Fruit fly (Drosophila melanogaster) whole organism, embryonic: ENCODE measurements around the gene CG16736.
A peak's percentile ranks its signal among the peaks of the same experiment; 100 is the strongest.

ENCODE experiments used
- Ada2b ChIP-seq: fragments of 200-800 bp; sonication (Bioruptor generic); IDR thresholded peaks from 2 replicates; pipeline ENCODE4 v1.3.6; 2022; ENCODE audit warnings: missing biosample characterization, missing genetic modification characterization
- Atf6 ChIP-seq: fragments of 200-800 bp; sonication (Bioruptor generic); IDR thresholded peaks from 2 replicates; pipeline ENCODE4 v1.3.6; 2022; ENCODE audit warnings: missing biosample characterization, missing genetic modification characterization
- CG10462 ChIP-seq: fragments of 200-800 bp; sonication (Bioruptor generic); optimal IDR thresholded peaks from 2 replicates; lab custom pipeline; 2016; ENCODE audit warnings: missing biosample characterization, missing genetic modification characterization
- CG11093 ChIP-seq: fragments of 200-800 bp; sonication (Bioruptor generic); IDR thresholded peaks from 3 replicates; pipeline ENCODE4 v1.3.6; 2022; ENCODE audit warnings: missing biosample characterization, missing genetic modification characterization
- CG11695 ChIP-seq: fragments of 200-800 bp; sonication (Bioruptor generic); IDR thresholded peaks from 3 replicates; pipeline ENCODE4 v1.3.6; 2022; ENCODE audit warnings: missing biosample characterization, missing genetic modification characterization
- CG13287 ChIP-seq: fragments of 200-800 bp; sonication (Bioruptor generic); IDR thresholded peaks from 2 replicates; pipeline ENCODE4 v1.3.6; 2022; ENCODE audit warnings: missing biosample characterization, missing genetic modification characterization; ENCODE audit not compliant: partially characterized antibody
- CG15514 ChIP-seq: fragments of 200-800 bp; sonication (Bioruptor generic); optimal IDR thresholded peaks from 3 replicates; lab custom pipeline; 2017; ENCODE audit warnings: missing biosample characterization, missing genetic modification characterization, mild to moderate bottlenecking, moderate library complexity, missing genetic modification reagents
- CG1832 ChIP-seq: fragments of 200-800 bp; sonication (Bioruptor generic); optimal IDR thresholded peaks from 2 replicates; lab custom pipeline; 2017; ENCODE audit warnings: missing biosample characterization, mild to moderate bottlenecking, missing genetic modification characterization, inconsistent platforms
- CG2120 ChIP-seq: fragments of 200-800 bp; sonication (Bioruptor generic); optimal IDR thresholded peaks from 3 replicates; lab custom pipeline; 2016; ENCODE audit warnings: missing biosample characterization, missing genetic modification characterization
- CG2678 ChIP-seq: fragments of 200-800 bp; sonication (Bioruptor generic); optimal IDR thresholded peaks from 3 replicates; lab custom pipeline; 2019; ENCODE audit warnings: missing biosample characterization, mild to moderate bottlenecking, missing genetic modification characterization, moderate library complexity
- CG32532 ChIP-seq: fragments of 200-800 bp; sonication (Bioruptor generic); IDR thresholded peaks from 2 replicates; pipeline ENCODE4 v1.3.6; 2022; ENCODE audit warnings: missing biosample characterization, missing genetic modification characterization
- CG7372 ChIP-seq: fragments of 200-800 bp; sonication (Bioruptor generic); IDR thresholded peaks from 2 replicates; pipeline ENCODE4 v1.3.6; 2022; ENCODE audit warnings: missing biosample characterization, missing genetic modification characterization
- CG7745 ChIP-seq: fragments of 200-800 bp; sonication (Bioruptor generic); optimal IDR thresholded peaks from 2 replicates; lab custom pipeline; 2018; ENCODE audit warnings: missing biosample characterization, mild to moderate bottlenecking, missing genetic modification characterization, moderate library complexity
- CG9876 ChIP-seq: fragments of 200-800 bp; sonication (Bioruptor generic); optimal IDR thresholded peaks from 2 replicates; lab custom pipeline; 2016; ENCODE audit warnings: missing biosample characterization, missing genetic modification characterization
- CHES-1-like ChIP-seq: fragments of 200-800 bp; sonication (Bioruptor generic); optimal IDR thresholded peaks from 2 replicates; lab custom pipeline; 2016; ENCODE audit warnings: missing biosample characterization, missing genetic modification characterization
- Camta ChIP-seq: fragments of 200-800 bp; sonication (Bioruptor generic); optimal IDR thresholded peaks from 2 replicates; lab custom pipeline; 2016; ENCODE audit warnings: missing biosample characterization, missing genetic modification characterization
- CrebB ChIP-seq: fragments of 200-800 bp; sonication (Bioruptor generic); optimal IDR thresholded peaks from 3 replicates; lab custom pipeline; 2018; ENCODE audit warnings: missing biosample characterization, mild to moderate bottlenecking, missing genetic modification characterization
- D19A ChIP-seq: fragments of 200-800 bp; optimal IDR thresholded peaks from 3 replicates; lab custom pipeline; 2019; ENCODE audit warnings: missing biosample characterization, mild to moderate bottlenecking, missing genetic modification characterization, moderate library complexity
- Ets65A ChIP-seq: fragments of 200-800 bp; sonication (Bioruptor generic); peaks from one replicate; lab custom pipeline; 2016; ENCODE audit warnings: missing biosample characterization, missing genetic modification characterization
- Fer2 ChIP-seq: fragments of 200-800 bp; sonication (Bioruptor generic); optimal IDR thresholded peaks from 2 replicates; lab custom pipeline; 2018; ENCODE audit warnings: missing biosample characterization, mild to moderate bottlenecking, missing genetic modification characterization, moderate library complexity
- Gug ChIP-seq: fragments of 200-800 bp; sonication (Bioruptor generic); IDR thresholded peaks from 4 replicates; pipeline ENCODE4 v1.3.6; 2022; ENCODE audit warnings: missing biosample characterization, missing genetic modification characterization
- HHEX ChIP-seq: fragments of 200-800 bp; sonication (Bioruptor generic); optimal IDR thresholded peaks from 3 replicates; lab custom pipeline; 2017; ENCODE audit warnings: missing biosample characterization, mild to moderate bottlenecking, missing genetic modification characterization, missing genetic modification reagents
- MTF-1 ChIP-seq: fragments of 200-800 bp; sonication (Bioruptor generic); optimal IDR thresholded peaks from 2 replicates; lab custom pipeline; 2018; ENCODE audit warnings: missing biosample characterization, mild to moderate bottlenecking, missing genetic modification characterization, borderline replicate concordance
- Neu2 ChIP-seq: fragments of 200-800 bp; sonication (Bioruptor generic); optimal IDR thresholded peaks from 3 replicates; lab custom pipeline; 2016; ENCODE audit warnings: missing biosample characterization, missing genetic modification characterization, borderline replicate concordance
- Nf-YC ChIP-seq: fragments of 200-800 bp; optimal IDR thresholded peaks from 3 replicates; lab custom pipeline; 2019; ENCODE audit warnings: missing biosample characterization, mild to moderate bottlenecking, missing genetic modification characterization, moderate library complexity
- Side ChIP-seq: fragments of 200-800 bp; sonication (Bioruptor generic); optimal IDR thresholded peaks from 2 replicates; lab custom pipeline; 2016; ENCODE audit warnings: missing biosample characterization, missing genetic modification characterization
- Ssrp ChIP-seq: fragments of 200-800 bp; sonication (Bioruptor generic); optimal IDR thresholded peaks from 2 replicates; lab custom pipeline; 2018; ENCODE audit warnings: missing biosample characterization, mild to moderate bottlenecking, missing genetic modification characterization, moderate library complexity
- Trl ChIP-seq, 3 experiments: fragments of >200 bp in 2 of 3; fragments of 200-800 bp in 1 of 3; sonication (Bioruptor generic) in 1 of 3; optimal IDR thresholded peaks; 2 replicates in 1 of 3; 3 replicates in 2 of 3; lab custom pipeline; 2016 to 2017; ENCODE audit warnings: missing biosample characterization in 1 of 3, missing genetic modification characterization in 1 of 3
- Vsx1 ChIP-seq: fragments of 200-800 bp; sonication (Bioruptor generic); optimal IDR thresholded peaks from 2 replicates; lab custom pipeline; 2017; ENCODE audit warnings: missing biosample characterization, mild to moderate bottlenecking, missing genetic modification characterization, missing genetic modification reagents
- Xbp1 ChIP-seq: fragments of 200-800 bp; sonication (Bioruptor generic); optimal IDR thresholded peaks from 3 replicates; lab custom pipeline; 2016; ENCODE audit warnings: missing biosample characterization, mild to moderate bottlenecking, missing genetic modification characterization
- YL-1 ChIP-seq: fragments of 200-800 bp; sonication (Bioruptor generic); optimal IDR thresholded peaks from 3 replicates; lab custom pipeline; 2017; ENCODE audit warnings: missing biosample characterization, mild to moderate bottlenecking, missing genetic modification characterization
- bigmax ChIP-seq: fragments of 200-800 bp; sonication (Bioruptor generic); optimal IDR thresholded peaks from 2 replicates; lab custom pipeline; 2018; ENCODE audit warnings: missing biosample characterization, mild to moderate bottlenecking, missing genetic modification characterization
- corto ChIP-seq: fragments of 200-800 bp; sonication (Bioruptor generic); optimal IDR thresholded peaks from 2 replicates; lab custom pipeline; 2016; ENCODE audit warnings: missing biosample characterization, mild to moderate bottlenecking, missing genetic modification characterization, moderate library complexity
- crc ChIP-seq: fragments of 200-800 bp; sonication (Bioruptor generic); optimal IDR thresholded peaks from 2 replicates; lab custom pipeline; 2016; ENCODE audit warnings: missing biosample characterization, missing genetic modification characterization
- disco-r ChIP-seq: fragments of 200-800 bp; sonication (Bioruptor generic); optimal IDR thresholded peaks from 2 replicates; lab custom pipeline; 2016; ENCODE audit warnings: missing biosample characterization, missing genetic modification characterization
- dmrt99B ChIP-seq: fragments of 200-800 bp; sonication (Bioruptor generic); optimal IDR thresholded peaks from 2 replicates; lab custom pipeline; 2018; ENCODE audit warnings: missing biosample characterization, mild to moderate bottlenecking, missing genetic modification characterization, moderate library complexity
- esg ChIP-seq: fragments of 200-800 bp; sonication (Bioruptor generic); conservative IDR thresholded peaks from 2 replicates; pipeline ENCODE4 v1.3.6; 2022; ENCODE audit warnings: missing biosample characterization, missing genetic modification characterization
- gem ChIP-seq: fragments of 200-800 bp; sonication (Bioruptor generic); optimal IDR thresholded peaks from 2 replicates; lab custom pipeline; 2019; ENCODE audit warnings: missing biosample characterization, mild to moderate bottlenecking, missing genetic modification characterization, moderate library complexity
- hbn ChIP-seq: fragments of 200-800 bp; sonication (Bioruptor generic); IDR thresholded peaks from 2 replicates; pipeline ENCODE4 v1.3.6; 2022; ENCODE audit warnings: missing biosample characterization, missing genetic modification characterization; ENCODE audit not compliant: partially characterized antibody
- luna ChIP-seq: fragments of 200-800 bp; sonication (Bioruptor generic); optimal IDR thresholded peaks from 2 replicates; lab custom pipeline; 2016; ENCODE audit warnings: missing biosample characterization, missing genetic modification characterization
- peb ChIP-seq: fragments of 200-800 bp; sonication (Bioruptor generic); IDR thresholded peaks from 2 replicates; pipeline ENCODE4 v1.3.6; 2022; ENCODE audit warnings: missing biosample characterization, missing genetic modification characterization
- scrt ChIP-seq: fragments of 200-800 bp; sonication (Bioruptor generic); optimal IDR thresholded peaks from 2 replicates; lab custom pipeline; 2018; ENCODE audit warnings: missing biosample characterization, mild to moderate bottlenecking, missing genetic modification characterization, moderate library complexity
- sd ChIP-seq: fragments of 200-800 bp; sonication (Bioruptor generic); optimal IDR thresholded peaks from 3 replicates; lab custom pipeline; 2018; ENCODE audit warnings: missing biosample characterization, mild to moderate bottlenecking, missing genetic modification characterization, moderate library complexity
- tll ChIP-seq, 2 experiments: fragments of 200-800 bp in 1 of 2; fragments of >200 bp in 1 of 2; sonication (Bioruptor generic) in 1 of 2; optimal IDR thresholded peaks; 2 replicates each; lab custom pipeline; 2017 to 2019; ENCODE audit warnings: missing biosample characterization in 2 of 2, missing genetic modification characterization in 2 of 2, mild to moderate bottlenecking in 1 of 2, moderate library complexity in 1 of 2
- tna ChIP-seq: fragments of 200-800 bp; sonication (Bioruptor generic); IDR thresholded peaks from 2 replicates; pipeline ENCODE4 v1.3.6; 2022; ENCODE audit warnings: missing biosample characterization, missing genetic modification characterization; ENCODE audit not compliant: partially characterized antibody
- ttk ChIP-seq: fragments of 200-800 bp; sonication (Bioruptor generic); IDR thresholded peaks from 2 replicates; pipeline ENCODE4 v2.1.2; 2022; ENCODE audit warnings: missing biosample characterization, missing genetic modification characterization
- twi ChIP-seq: fragments of 200-800 bp; optimal IDR thresholded peaks from 2 replicates; lab custom pipeline; 2019; ENCODE audit warnings: missing biosample characterization, mild to moderate bottlenecking, missing genetic modification characterization, moderate library complexity
- wek ChIP-seq: fragments of 200-800 bp; sonication (Bioruptor generic); optimal IDR thresholded peaks from 3 replicates; lab custom pipeline; 2018; ENCODE audit warnings: missing biosample characterization, mild to moderate bottlenecking, missing genetic modification characterization, moderate library complexity
- z ChIP-seq: fragments of 200-800 bp; sonication (Bioruptor generic); IDR thresholded peaks from 3 replicates; pipeline ENCODE4 v1.3.6; 2022; ENCODE audit warnings: missing biosample characterization, missing genetic modification characterization
- zfh1 ChIP-seq: fragments of 200-800 bp; sonication (Bioruptor generic); IDR thresholded peaks from 3 replicates; pipeline ENCODE4 v1.3.6; 2022; ENCODE audit warnings: missing biosample characterization, missing genetic modification characterization

The CG16736 gene

dm6 chr3R:9236883-9237267, 20.6 kb downstream of the CG16736 start (continued):
- TF ChIP-seq HHEX (GFP tag; lab: Kevin White, UChicago) = peak; percentile 0
- TF ChIP-seq scrt (GFP tag; lab: Kevin White, UChicago) = no peak
- TF ChIP-seq Ets65A (GFP tag; lab: Kevin White, UChicago) = peak; percentile 76
- TF ChIP-seq tll (GFP tag; optimal IDR thresholded peaks at IDR 0.05; lab: Kevin White, UChicago) = no peak
- TF ChIP-seq D19A (tag; lab: Kevin White, UChicago) = peak; percentile 28
- peak; percentile 31 for TF ChIP-seq Nf-YC
- peak; percentile 23; the same call in 1 of the 2 replicates for TF ChIP-seq Atf6
- TF ChIP-seq disco-r (GFP tag; lab: Kevin White, UChicago) = no peak
- TF ChIP-seq Fer2 (tag; lab: Kevin White, UChicago) = no peak
- TF ChIP-seq corto (GFP tag; lab: Kevin White, UChicago) = peak; percentile 70
- TF ChIP-seq CG10462 (GFP tag; lab: Kevin White, UChicago) = no peak
- peak; percentile 47 for TF ChIP-seq CG15514 (GFP tag; lab: Kevin White, UChicago)
- no peak for TF ChIP-seq Ssrp (tag; lab: Kevin White, UChicago)
- no peak for TF ChIP-seq gem (tag; lab: Kevin White, UChicago)
- no peak for TF ChIP-seq ttk
- no peak for TF ChIP-seq Side (GFP tag; lab: Kevin White, UChicago)
- TF ChIP-seq CrebB (tag; lab: Kevin White, UChicago) = no peak
- TF ChIP-seq Trl (optimal IDR thresholded peaks at IDR 0.05; lab: Kevin White, UChicago) = peak; percentile 99 to 100
- peak; percentile 65 for TF ChIP-seq Trl (GFP tag; optimal IDR thresholded peaks at IDR 0.05; lab: Kevin White, UChicago)
- TF ChIP-seq Xbp1 = no peak
- TF ChIP-seq esg (GFP tag; lab: Robert Waterston, UW) = no peak
- peak; percentile 35 for TF ChIP-seq sd (tag; lab: Kevin White, UChicago)
- no peak for TF ChIP-seq luna (GFP tag; lab: Kevin White, UChicago)
- no peak for TF ChIP-seq CHES-1-like (GFP tag; lab: Kevin White, UChicago)
- no peak for TF ChIP-seq CG7372 (GFP tag; lab: Robert Waterston, UW)
- TF ChIP-seq bigmax = no peak
- TF ChIP-seq Neu2 (GFP tag; lab: Kevin White, UChicago) = no peak
- TF ChIP-seq YL-1 (GFP tag; lab: Kevin White, UChicago) = peak; percentile 2
- TF ChIP-seq MTF-1 (GFP tag; lab: Kevin White, UChicago) = peak; percentile 38
- TF ChIP-seq twi (tag; lab: Kevin White, UChicago) = no peak
- TF ChIP-seq CG2120 (GFP tag; lab: Kevin White, UChicago) = peak; percentile 18
- no peak for TF ChIP-seq zfh1
- TF ChIP-seq CG13287 (GFP tag; lab: Robert Waterston, UW) = peak; percentile 11; the same call in 1 of the 2 replicates
- peak; percentile 32 for TF ChIP-seq CG1832 (GFP tag; lab: Kevin White, UChicago)
- peak; percentile 10 for TF ChIP-seq CG2678 (tag; lab: Kevin White, UChicago)
- 0 out of 3 replicates have a peak, but pooled peaks have one; percentile 19 for TF ChIP-seq z
- peak; percentile 74 for TF ChIP-seq CG32532
- no peak for TF ChIP-seq dmrt99B (tag; lab: Kevin White, UChicago)
- TF ChIP-seq Gug (GFP tag; lab: Robert Waterston, UW) = no peak
- TF ChIP-seq peb (GFP tag; lab: Robert Waterston, UW) = no peak
- no peak for TF ChIP-seq CG9876 (GFP tag; lab: Kevin White, UChicago)
- TF ChIP-seq Vsx1 (GFP tag; lab: Kevin White, UChicago) = no peak
- TF ChIP-seq Ada2b (GFP tag; lab: Robert Waterston, UW) = no peak
- TF ChIP-seq crc (GFP tag; lab: Kevin White, UChicago) = no peak
- peak; percentile 39 for TF ChIP-seq wek
- TF ChIP-seq CG7745 (tag; lab: Kevin White, UChicago) = no peak
- peak; percentile 42 for TF ChIP-seq hbn (GFP tag; lab: Robert Waterston, UW)
- no peak for TF ChIP-seq Camta (GFP tag; lab: Kevin White, UChicago)
- no peak for TF ChIP-seq CG11093
- TF ChIP-seq tna (GFP tag; lab: Robert Waterston, UW) = no peak; the same call in 1 of the 2 replicates
- TF ChIP-seq CG11695 (GFP tag; lab: Robert Waterston, UW) = 0 out of 3 replicates have a peak, but pooled peaks have one; percentile 8
